Worm (Caenorhabditis elegans) whole organism, mixed stage, embryonic: ENCODE measurements around the gene moa-2.

Experiments
- M03D4.4 ChIP-seq: sonication (generic microtip); optimal IDR thresholded peaks from 2 replicates; lab custom pipeline; 2017; ENCODE audit warnings: mild to moderate bottlenecking, missing genetic modification characterization, missing compliant biosample characterization
- bed-3 ChIP-seq: fragments of 200-800 bp; sonication (Bioruptor generic); optimal IDR thresholded peaks from 3 replicates; lab custom pipeline; 2018; ENCODE audit warnings: mild to moderate bottlenecking, missing genetic modification characterization, moderate library complexity, missing compliant biosample characterization
- blmp-1 ChIP-seq: fragments of 150-350 bp; optimal IDR thresholded peaks from 2 replicates; lab custom pipeline; 2014; ENCODE audit warnings: missing biosample characterization, missing genetic modification characterization
- ceh-39 ChIP-seq: fragments of 150-350 bp; optimal IDR thresholded peaks from 2 replicates; lab custom pipeline; 2014; ENCODE audit warnings: missing biosample characterization, missing genetic modification characterization
- ceh-83 ChIP-seq: fragments of 200-800 bp; sonication (Bioruptor generic); optimal IDR thresholded peaks from 2 replicates; lab custom pipeline; 2018; ENCODE audit warnings: mild to moderate bottlenecking, missing genetic modification characterization, missing compliant biosample characterization
- ces-1 ChIP-seq: fragments of 150-350 bp; optimal IDR thresholded peaks from 2 replicates; lab custom pipeline; 2014; ENCODE audit warnings: missing biosample characterization, missing genetic modification reagents, missing genetic modification characterization
- cnd-1 ChIP-seq: fragments of 200-800 bp; sonication (Bioruptor generic); optimal IDR thresholded peaks from 2 replicates; lab custom pipeline; 2018; ENCODE audit warnings: mild to moderate bottlenecking, missing genetic modification characterization, missing compliant biosample characterization
- drap-1 ChIP-seq: fragments of 200-800 bp; sonication (Bioruptor generic); optimal IDR thresholded peaks from 3 replicates; lab custom pipeline; 2018; ENCODE audit warnings: mild to moderate bottlenecking, missing genetic modification characterization, missing compliant biosample characterization
- elt-3 ChIP-seq: fragments of 150-350 bp; optimal IDR thresholded peaks from 2 replicates; lab custom pipeline; 2014; ENCODE audit warnings: missing biosample characterization, missing genetic modification characterization
- flh-1 ChIP-seq: fragments of 200-800 bp; sonication (Bioruptor generic); optimal IDR thresholded peaks from 2 replicates; lab custom pipeline; 2018; ENCODE audit warnings: mild to moderate bottlenecking, missing genetic modification characterization, moderate library complexity, missing compliant biosample characterization
- ham-2 ChIP-seq: fragments of 200-800 bp; sonication (Bioruptor generic); optimal IDR thresholded peaks from 2 replicates; lab custom pipeline; 2018; ENCODE audit warnings: mild to moderate bottlenecking, missing genetic modification characterization, missing compliant biosample characterization
- hlh-1 ChIP-seq: fragments of 150-350 bp; optimal IDR thresholded peaks from 2 replicates; lab custom pipeline; 2014; ENCODE audit warnings: missing biosample characterization, missing genetic modification reagents, missing genetic modification characterization
- lin-13 ChIP-seq: fragments of 150-350 bp; optimal IDR thresholded peaks from 2 replicates; lab custom pipeline; 2014; ENCODE audit warnings: missing biosample characterization, missing genetic modification characterization
- lsy-2 ChIP-seq: fragments of 150-350 bp; optimal IDR thresholded peaks from 2 replicates; lab custom pipeline; 2014; ENCODE audit warnings: missing biosample characterization, missing genetic modification characterization
- mls-2 ChIP-seq: sonication (generic microtip); optimal IDR thresholded peaks from 2 replicates; lab custom pipeline; 2016; ENCODE audit warnings: mild to moderate bottlenecking, missing genetic modification characterization, moderate library complexity, missing compliant biosample characterization
- nhr-12 ChIP-seq: fragments of 150-350 bp; optimal IDR thresholded peaks from 2 replicates; lab custom pipeline; 2014; ENCODE audit warnings: missing biosample characterization, missing genetic modification characterization
- nhr-28 ChIP-seq: fragments of 150-350 bp; optimal IDR thresholded peaks from 2 replicates; lab custom pipeline; 2014; ENCODE audit warnings: missing biosample characterization, missing genetic modification characterization
- nhr-76 ChIP-seq: sonication (generic microtip); optimal IDR thresholded peaks from 2 replicates; lab custom pipeline; 2017; ENCODE audit warnings: missing biosample characterization, missing genetic modification characterization
- pha-4 ChIP-seq: fragments of 150-350 bp; optimal IDR thresholded peaks from 2 replicates; lab custom pipeline; 2018; ENCODE audit warnings: missing biosample characterization, missing genetic modification reagents, missing genetic modification characterization
- snpc-4 ChIP-seq: fragments of 150-350 bp; optimal IDR thresholded peaks from 2 replicates; lab custom pipeline; 2014; ENCODE audit warnings: missing biosample characterization, missing genetic modification characterization
- sptf-1 ChIP-seq: sonication (generic microtip); optimal IDR thresholded peaks from 2 replicates; lab custom pipeline; 2017; ENCODE audit warnings: mild to moderate bottlenecking, missing genetic modification characterization, moderate library complexity, missing compliant biosample characterization
- unc-120 ChIP-seq: sonication (generic microtip); optimal IDR thresholded peaks from 2 replicates; lab custom pipeline; 2017; ENCODE audit warnings: missing genetic modification characterization, missing compliant biosample characterization; ENCODE audit not compliant: poor library complexity, severe bottlenecking
- unc-39 ChIP-seq: fragments of 150-350 bp; optimal IDR thresholded peaks from 2 replicates; lab custom pipeline; 2014; ENCODE audit warnings: missing biosample characterization, missing genetic modification characterization
- unc-62 ChIP-seq: fragments of 150-350 bp; optimal IDR thresholded peaks from 2 replicates; lab custom pipeline; 2014; ENCODE audit warnings: missing biosample characterization, missing genetic modification reagents, missing genetic modification characterization
- zip-8 ChIP-seq: fragments of 150-350 bp; optimal IDR thresholded peaks from 2 replicates; lab custom pipeline; 2014; ENCODE audit warnings: missing biosample characterization, missing genetic modification characterization
- ztf-11 ChIP-seq: fragments of 150-350 bp; optimal IDR thresholded peaks from 2 replicates; lab custom pipeline; 2014; ENCODE audit warnings: missing biosample characterization, missing genetic modification characterization

moa-2 gene

ce11 chrII:7707383-7707782 is 8.6 kb upstream of the moa-2 start, which contains the start of gene luc-7L:
TSS of gene luc-7L (minus strand) at chrII:7707483.
- TF ChIP-seq M03D4.4 (tag; lab: Kevin White, UChicago), result no peak
- no peak for TF ChIP-seq bed-3
- no peak for TF ChIP-seq ceh-39 (tag; lab: Kevin White, UChicago)
- no peak for TF ChIP-seq ham-2 (GFP tag; lab: Kevin White, UChicago)
- TF ChIP-seq ceh-83 (GFP tag; lab: Kevin White, UChicago), result no peak
- TF ChIP-seq flh-1 (GFP tag; lab: Kevin White, UChicago), result no peak
- no peak for TF ChIP-seq cnd-1
- no peak for TF ChIP-seq unc-120 (tag; lab: Kevin White, UChicago)
- TF ChIP-seq mls-2 (tag; lab: Kevin White, UChicago), result no peak
- TF ChIP-seq nhr-12 (tag; lab: Kevin White, UChicago), result no peak
- no peak for TF ChIP-seq unc-62

DNA sequence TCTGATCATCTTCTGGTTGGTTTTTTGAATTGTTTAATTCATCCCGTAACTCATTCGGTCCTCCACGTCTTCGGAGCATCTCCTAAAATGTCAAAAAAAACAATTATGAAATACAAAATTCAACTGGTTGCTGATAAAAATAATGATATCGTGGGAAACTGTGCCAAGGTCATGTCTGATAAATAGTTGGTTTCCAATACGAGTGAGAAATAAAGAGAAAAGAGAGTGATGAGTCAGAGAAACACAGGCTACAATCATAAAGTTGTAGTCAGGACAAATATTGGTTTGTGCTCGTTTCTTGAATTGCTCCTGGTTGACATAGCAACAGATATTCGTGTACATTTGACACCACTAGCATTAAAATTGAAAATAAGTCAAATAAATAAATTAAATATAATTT is 6.3 kb upstream of the moa-2 start, which contains the start of gene B0495.7:
B0495.7 (minus strand) TSS at position 82 of the 400 bp plus-strand sequence.
- TF ChIP-seq ceh-39 (tag; lab: Kevin White, UChicago), result no peak
- TF ChIP-seq unc-120 (tag; lab: Kevin White, UChicago), result no peak
- TF ChIP-seq nhr-28 (tag; lab: Kevin White, UChicago), result no peak
- no peak for TF ChIP-seq ztf-11 (tag; lab: Kevin White, UChicago)
- TF ChIP-seq unc-39, result no peak
- no peak for TF ChIP-seq snpc-4 (tag; lab: Kevin White, UChicago)
- TF ChIP-seq sptf-1, result no peak
- no peak for TF ChIP-seq lin-13 (tag; lab: Kevin White, UChicago)

DNA sequence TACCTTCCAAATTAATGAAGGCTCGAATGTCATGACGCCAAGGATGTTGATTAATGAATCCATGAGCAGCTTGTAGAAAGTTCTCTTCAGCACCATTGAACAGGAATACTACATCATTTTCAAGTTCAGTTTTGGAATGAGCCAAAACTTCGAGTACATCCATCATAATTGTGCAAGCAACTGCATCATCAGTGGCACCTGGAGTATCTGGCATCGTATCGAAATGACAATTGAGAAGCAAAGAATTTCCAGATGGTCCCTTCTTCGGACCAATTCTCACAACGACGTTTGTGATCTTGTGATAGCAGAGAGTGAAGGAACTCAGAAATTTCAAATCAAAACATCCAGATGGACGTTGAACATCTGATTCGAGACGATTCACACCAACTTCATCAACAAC is 5.6 kb upstream of the moa-2 start:
- no peak for TF ChIP-seq nhr-76 (tag; lab: Kevin White, UChicago)
- no peak for TF ChIP-seq ceh-83 (GFP tag; lab: Kevin White, UChicago)
- no peak for TF ChIP-seq bed-3
- no peak for TF ChIP-seq unc-62
- TF ChIP-seq ceh-39 (tag; lab: Kevin White, UChicago), result no peak
- TF ChIP-seq ham-2 (GFP tag; lab: Kevin White, UChicago), result no peak
- TF ChIP-seq elt-3 (tag; lab: Kevin White, UChicago), result no peak

ce11 chrII:7698406-7698805 is 427 bp downstream of the moa-2 start, which contains the start of gene B0495.5:
TSS of gene B0495.5 (minus strand) at chrII:7698506.
- no peak for TF ChIP-seq cnd-1

DNA sequence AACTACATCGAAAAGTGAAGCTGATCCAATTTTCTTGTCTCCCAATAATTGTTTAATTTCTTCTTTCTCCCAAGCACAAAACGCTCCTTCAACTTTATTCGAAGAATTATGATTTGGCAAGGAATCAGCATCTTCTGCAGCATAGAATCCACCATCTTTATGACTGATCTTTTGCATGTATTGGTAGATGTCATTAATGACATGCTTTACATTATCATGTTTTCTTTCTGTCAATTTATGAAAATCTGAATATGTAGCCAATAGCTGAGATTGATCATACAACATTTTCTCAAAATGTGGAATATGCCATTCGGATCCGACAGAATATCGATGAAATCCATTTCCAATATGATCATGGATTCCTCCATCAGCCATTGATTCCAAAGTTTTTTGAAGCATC is 1.7 kb downstream of the moa-2 start:
- TF ChIP-seq cnd-1 (no peak), unc-62 (no peak), elt-3 (tag; lab: Kevin White, UChicago) (no peak), M03D4.4 (tag; lab: Kevin White, UChicago) (no peak)
- TF ChIP-seq, all 35 proteins: peak for 0

DNA sequence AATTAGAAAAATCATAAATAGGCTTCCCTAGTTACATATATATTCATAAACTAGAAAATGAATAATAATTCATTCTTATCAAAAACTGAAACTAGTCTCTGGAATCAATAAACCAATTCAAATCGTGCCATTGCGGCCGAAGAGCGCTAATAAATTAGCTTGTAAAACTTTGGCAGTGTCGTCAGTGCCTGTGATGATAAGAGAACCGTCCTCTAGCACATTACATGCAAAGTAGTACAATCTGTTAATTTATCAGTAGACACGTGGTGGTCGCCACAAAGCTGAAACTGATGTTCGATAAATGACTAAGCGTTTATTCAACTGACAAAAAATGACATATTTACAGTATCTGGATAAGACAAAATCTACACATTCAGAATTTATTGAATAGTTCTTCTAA is 3.2 kb downstream of the moa-2 start:
- TF ChIP-seq nhr-28 (tag; lab: Kevin White, UChicago) (no peak), zip-8 (no peak), ham-2 (GFP tag; lab: Kevin White, UChicago) (no peak), lsy-2 (tag; lab: Kevin White, UChicago) (no peak), unc-39 (no peak), ces-1 (GFP tag; lab: Kevin White, UChicago) (no peak)

ce11 chrII:7694745-7695144 is 4.1 kb downstream of the moa-2 start:
- no peak for TF ChIP-seq lsy-2 (tag; lab: Kevin White, UChicago)

ce11 chrII:7693929-7694328 is 4.9 kb downstream of the moa-2 start, which contains the start of gene nhx-2:
TSS of gene nhx-2 (minus strand) at chrII:7693957.
- TF ChIP-seq ces-1 (GFP tag; lab: Kevin White, UChicago) (no peak), blmp-1 (tag; lab: Kevin White, UChicago) (no peak), drap-1 (no peak), M03D4.4 (tag; lab: Kevin White, UChicago) (no peak), unc-62 (no peak), lin-13 (tag; lab: Kevin White, UChicago) (no peak), hlh-1 (tag; lab: Kevin White, UChicago) (no peak), snpc-4 (tag; lab: Kevin White, UChicago) (no peak), ceh-39 (tag; lab: Kevin White, UChicago) (no peak), cnd-1 (no peak), pha-4 (no peak)
